Fruit fly (Drosophila melanogaster) whole organism, prepupa: ENCODE data around the gene Nha2.

Experiments
- Ets21C ChIP-seq: fragments of 200-800 bp; sonication (Bioruptor generic); optimal IDR thresholded peaks from 3 replicates; lab custom pipeline; 2016; ENCODE audit warnings: missing biosample characterization, missing genetic modification characterization
- ss ChIP-seq, 2 experiments: fragments of 200-800 bp; sonication (Bioruptor generic); optimal IDR thresholded peaks; 2 replicates in 1 of 2; 3 replicates in 1 of 2; lab custom pipeline; 2017 to 2018; ENCODE audit warnings: mild to moderate bottlenecking in 2 of 2, missing biosample characterization in 2 of 2, missing genetic modification characterization in 2 of 2, moderate library complexity in 1 of 2

dm6 chr3R:23041941-23042340 is 43.6 kb upstream of the Nha2 start, which contains the start of gene CG13838:
- no peak for TF ChIP-seq ss (GFP tag; optimal IDR thresholded peaks at IDR 0.05; lab: Kevin White, UChicago)
- TF ChIP-seq Ets21C (GFP tag; lab: Kevin White, UChicago), result no peak
